Fruit fly (Drosophila melanogaster): Measurements from ENCODE around the gene CG13856.

Gene CG13856

dm6 chr3R:22447195-22447873, 44.9 kb downstream of the CG13856 start, which contains the start of gene CG34288 (continued):
- TF ChIP-seq lov (optimal IDR thresholded peaks at IDR 0.05) (no peak), lov (GFP tag; IDR thresholded peaks at IDR 0.05) (no peak), ase (GFP tag; IDR thresholded peaks at IDR 0.05) (peak; percentile 14; the same call in 1 of the 3 replicates), CG18619 (GFP tag; optimal IDR thresholded peaks at IDR 0.05) (no peak), sr (GFP tag; IDR thresholded peaks at IDR 0.05) (no peak), sens-2 (GFP tag; IDR thresholded peaks at IDR 0.05) (no peak), ac (GFP tag; optimal IDR thresholded peaks at IDR 0.05) (no peak), Dek (tag; optimal IDR thresholded peaks at IDR 0.05) (no peak), Sox100B (GFP tag; optimal IDR thresholded peaks at IDR 0.05) (no peak), eyg (GFP tag; optimal IDR thresholded peaks at IDR 0.05) (no peak), ftz-f1 (GFP tag; optimal IDR thresholded peaks at IDR 0.05) (no peak), CG30403 (GFP tag; optimal IDR thresholded peaks at IDR 0.05) (no peak), CG9932 (GFP tag; IDR thresholded peaks at IDR 0.05) (peak; percentile 48), wek (GFP tag; optimal IDR thresholded peaks at IDR 0.05) (no peak), CG15479 (GFP tag; optimal IDR thresholded peaks at IDR 0.05) (no peak), slbo (GFP tag; IDR thresholded peaks at IDR 0.05) (peak; percentile 82), sd (tag; optimal IDR thresholded peaks at IDR 0.05) (peak; percentile 73), Bdp1 (GFP tag; optimal IDR thresholded peaks at IDR 0.05) (no peak), ara (GFP tag; IDR thresholded peaks at IDR 0.05) (0 out of 2 replicates have a peak, but pooled peaks have one; percentile 19), insv (GFP tag; optimal IDR thresholded peaks at IDR 0.05) (no peak), ham (GFP tag; IDR thresholded peaks at IDR 0.05) (peak; percentile 31; the same call in 1 of the 2 replicates), Nf-YC (tag; optimal IDR thresholded peaks at IDR 0.05) (no peak), h (optimal IDR thresholded peaks at IDR 0.05) (no peak), CG33557 (GFP tag; optimal IDR thresholded peaks at IDR 0.05) (no peak), nerfin-1 (tag; optimal IDR thresholded peaks at IDR 0.05) (no peak), az2 (GFP tag; optimal IDR thresholded peaks at IDR 0.05) (no peak), CG3838 (GFP tag; optimal IDR thresholded peaks at IDR 0.05) (no peak), Bteb2 (GFP tag; optimal IDR thresholded peaks at IDR 0.05) (no peak), CG3281 (GFP tag; optimal IDR thresholded peaks at IDR 0.05) (no peak), CG5180 (GFP tag; optimal IDR thresholded peaks at IDR 0.05) (no peak), Opbp (GFP tag; IDR thresholded peaks at IDR 0.05; ENCODE audit: partially characterized antibody) (no peak), CG8924 (tag; optimal IDR thresholded peaks at IDR 0.05) (no peak), zfh1 (GFP tag; IDR thresholded peaks at IDR 0.05) (peak; percentile 34; the same call in 2 of the 3 replicates), NC2α (GFP tag; optimal IDR thresholded peaks at IDR 0.05) (no peak), chm (GFP tag; IDR thresholded peaks at IDR 0.05) (peak; percentile 13; the same call in 1 of the 2 replicates), CG2889 (GFP tag; IDR thresholded peaks at IDR 0.05) (no peak), Nf-YB (GFP tag; optimal IDR thresholded peaks at IDR 0.05) (no peak), CG4328 (GFP tag; optimal IDR thresholded peaks at IDR 0.05) (no peak), crc (GFP tag; optimal IDR thresholded peaks at IDR 0.05) (no peak), Antp (GFP tag; optimal IDR thresholded peaks at IDR 0.05) (peak; percentile 68), CTCF (GFP tag; optimal IDR thresholded peaks at IDR 0.05) (no peak), CG1233 (GFP tag; optimal IDR thresholded peaks at IDR 0.05) (no peak), CG8281 (tag; optimal IDR thresholded peaks at IDR 0.05) (no peak), CG14050 (GFP tag; IDR thresholded peaks at IDR 0.05) (no peak), CG4424 (GFP tag; optimal IDR thresholded peaks at IDR 0.05) (no peak), ind (GFP tag; optimal IDR thresholded peaks at IDR 0.05) (no peak), CG9797 (GFP tag; optimal IDR thresholded peaks at IDR 0.05) (no peak), CG34376 (GFP tag; optimal IDR thresholded peaks at IDR 0.05) (peak; percentile 89), sob (GFP tag; IDR thresholded peaks at IDR 0.05) (peak; percentile 73), tio (GFP tag; optimal IDR thresholded peaks at IDR 0.05) (no peak), CG1603 (tag; optimal IDR thresholded peaks at IDR 0.05) (peak; percentile 53), ttk (GFP tag; IDR thresholded peaks at IDR 0.05) (peak; percentile 31; the same call in 1 of the 2 replicates)
